Worm (Caenorhabditis elegans): ENCODE data around the gene nlp-2.

DNA sequence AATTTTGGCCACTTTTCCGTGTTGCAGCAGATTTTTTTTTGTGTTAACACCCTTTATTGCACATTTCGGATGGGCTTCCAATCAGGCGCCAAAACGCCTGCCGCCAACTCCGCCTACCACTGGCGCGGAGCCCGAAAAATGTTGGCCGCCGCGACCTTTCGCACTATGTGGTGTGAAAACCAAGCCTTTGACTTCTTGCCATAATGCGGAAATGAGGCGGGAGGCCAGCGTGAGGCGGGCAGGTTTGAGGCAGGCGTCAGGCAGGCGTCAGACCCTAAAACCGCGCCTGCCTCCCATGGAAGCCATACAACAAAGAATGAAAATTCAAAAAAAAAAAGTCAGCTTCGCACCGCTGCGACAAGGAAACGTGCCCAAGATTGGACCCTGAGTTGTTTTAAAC lies 27.7 kb downstream of the nlp-2 start:
- TF ChIP-seq elt-1 (tag; optimal IDR thresholded peaks at IDR 0.05): no peak
- TF ChIP-seq unc-62 (GFP tag; optimal IDR thresholded peaks at IDR 0.05): no peak
- no peak for TF ChIP-seq nhr-11 (tag; optimal IDR thresholded peaks at IDR 0.05)
- TF ChIP-seq ceh-16 (tag; optimal IDR thresholded peaks at IDR 0.05): no peak
- no peak for TF ChIP-seq lin-13 (GFP tag; optimal IDR thresholded peaks at IDR 0.05)
- TF ChIP-seq unc-39 (tag; optimal IDR thresholded peaks at IDR 0.05): no peak

All from whole organism, L2 larva.